Fruit fly (Drosophila melanogaster) whole organism, embryonic: ENCODE results near the gene Rpn9.

ENCODE experiments used
- Abd-B ChIP-seq: fragments of 200-800 bp; sonication (Bioruptor generic); optimal IDR thresholded peaks from 2 replicates; lab custom pipeline; 2018; ENCODE audit warnings: missing biosample characterization, mild to moderate bottlenecking, missing genetic modification characterization, moderate library complexity
- Awh ChIP-seq: fragments of 200-800 bp; sonication (Bioruptor generic); IDR thresholded peaks from 2 replicates; pipeline ENCODE4, ENCODE4 v1.3.6; 2022; ENCODE audit warnings: missing biosample characterization, missing genetic modification characterization
- Bteb2 ChIP-seq: fragments of 200-800 bp; sonication (Bioruptor generic); optimal IDR thresholded peaks from 2 replicates; lab custom pipeline; 2016; ENCODE audit warnings: missing biosample characterization, missing genetic modification characterization
- C15 ChIP-seq: fragments of 200-800 bp; sonication (Bioruptor generic); IDR thresholded peaks from 3 replicates; pipeline ENCODE4 v1.3.6; 2022; ENCODE audit warnings: missing biosample characterization, missing genetic modification characterization
- CG1024 ChIP-seq: fragments of 200-800 bp; sonication (Bioruptor generic); IDR thresholded peaks from 2 replicates; pipeline ENCODE4 v1.3.6; 2022; ENCODE audit warnings: missing biosample characterization, missing genetic modification characterization
- CG10321 ChIP-seq: fragments of 200-800 bp; sonication (Bioruptor generic); IDR thresholded peaks from 2 replicates; pipeline ENCODE4 v1.3.6; 2022; ENCODE audit warnings: missing biosample characterization, missing genetic modification characterization
- CG10979 ChIP-seq: fragments of 200-800 bp; sonication (Bioruptor generic); optimal IDR thresholded peaks from 2 replicates; lab custom pipeline; 2018; ENCODE audit warnings: missing biosample characterization, mild to moderate bottlenecking, missing genetic modification characterization, moderate library complexity
- CG11695 ChIP-seq: fragments of 200-800 bp; sonication (Bioruptor generic); IDR thresholded peaks from 3 replicates; pipeline ENCODE4 v1.3.6; 2022; ENCODE audit warnings: missing biosample characterization, missing genetic modification characterization
- CG12236 ChIP-seq: fragments of 200-800 bp; sonication (Bioruptor generic); optimal IDR thresholded peaks from 2 replicates; lab custom pipeline; 2016; ENCODE audit warnings: missing biosample characterization, missing genetic modification characterization
- CG12299 ChIP-seq: fragments of 200-800 bp; sonication (Bioruptor generic); optimal IDR thresholded peaks from 2 replicates; lab custom pipeline; 2018; ENCODE audit warnings: missing biosample characterization, mild to moderate bottlenecking, missing genetic modification characterization
- CG12391 ChIP-seq: fragments of 200-800 bp; sonication (Bioruptor generic); optimal IDR thresholded peaks from 3 replicates; lab custom pipeline; 2018; ENCODE audit warnings: missing biosample characterization, mild to moderate bottlenecking, missing genetic modification characterization, moderate library complexity
- CG14860 ChIP-seq: fragments of 200-800 bp; sonication (Bioruptor generic); IDR thresholded peaks from 3 replicates; pipeline ENCODE4 v1.3.6; 2022; ENCODE audit warnings: missing biosample characterization, missing genetic modification characterization; ENCODE audit not compliant: partially characterized antibody
- CG1529 ChIP-seq: fragments of 200-800 bp; sonication (Bioruptor generic); optimal IDR thresholded peaks from 3 replicates; lab custom pipeline; 2018; ENCODE audit warnings: missing biosample characterization, missing genetic modification characterization
- CG15514 ChIP-seq: fragments of 200-800 bp; sonication (Bioruptor generic); optimal IDR thresholded peaks from 3 replicates; lab custom pipeline; 2017; ENCODE audit warnings: missing biosample characterization, missing genetic modification characterization, mild to moderate bottlenecking, moderate library complexity, missing genetic modification reagents
- CG17361 ChIP-seq: fragments of 200-800 bp; sonication (Bioruptor generic); IDR thresholded peaks from 3 replicates; pipeline ENCODE4 v1.3.6; 2022; ENCODE audit warnings: missing biosample characterization, missing genetic modification characterization
- CG18262 ChIP-seq: fragments of 200-800 bp; optimal IDR thresholded peaks from 3 replicates; lab custom pipeline; 2019; ENCODE audit warnings: missing biosample characterization, mild to moderate bottlenecking, missing genetic modification characterization, moderate library complexity
- CG18619 ChIP-seq: fragments of 200-800 bp; sonication (Bioruptor generic); optimal IDR thresholded peaks from 3 replicates; lab custom pipeline; 2017; ENCODE audit warnings: missing biosample characterization, mild to moderate bottlenecking, missing genetic modification characterization
- CG30020 ChIP-seq: fragments of 200-800 bp; optimal IDR thresholded peaks from 2 replicates; lab custom pipeline; 2019; ENCODE audit warnings: missing biosample characterization, mild to moderate bottlenecking, missing genetic modification characterization, moderate library complexity
- CG3281 ChIP-seq: fragments of 200-800 bp; sonication (Bioruptor generic); optimal IDR thresholded peaks from 3 replicates; lab custom pipeline; 2017; ENCODE audit warnings: missing biosample characterization, mild to moderate bottlenecking, missing genetic modification characterization
- CG3407 ChIP-seq: fragments of 200-800 bp; sonication (Bioruptor generic); optimal IDR thresholded peaks from 2 replicates; lab custom pipeline; 2018; ENCODE audit warnings: missing biosample characterization, mild to moderate bottlenecking, missing genetic modification characterization
- CG4707 ChIP-seq: fragments of 200-800 bp; sonication (Bioruptor generic); optimal IDR thresholded peaks from 2 replicates; lab custom pipeline; 2018; ENCODE audit warnings: missing biosample characterization, mild to moderate bottlenecking, missing genetic modification characterization, moderate library complexity
- CG6765 ChIP-seq: fragments of 200-800 bp; sonication (Bioruptor generic); optimal IDR thresholded peaks from 3 replicates; lab custom pipeline; 2017; ENCODE audit warnings: missing biosample characterization, mild to moderate bottlenecking, missing genetic modification characterization
- CG6791 ChIP-seq: fragments of 200-800 bp; sonication (Bioruptor generic); IDR thresholded peaks from 3 replicates; pipeline ENCODE4 v1.3.6; 2022; ENCODE audit warnings: missing biosample characterization, missing genetic modification characterization; ENCODE audit not compliant: partially characterized antibody
- CG7372 ChIP-seq: fragments of 200-800 bp; sonication (Bioruptor generic); IDR thresholded peaks from 2 replicates; pipeline ENCODE4 v1.3.6; 2022; ENCODE audit warnings: missing biosample characterization, missing genetic modification characterization
- CG7556 ChIP-seq: fragments of 200-800 bp; sonication (Bioruptor generic); optimal IDR thresholded peaks from 2 replicates; lab custom pipeline; 2017; ENCODE audit warnings: missing biosample characterization, mild to moderate bottlenecking, missing genetic modification characterization
- CG7963 ChIP-seq: fragments of 200-800 bp; sonication (Bioruptor generic); IDR thresholded peaks from 3 replicates; pipeline ENCODE4 v1.3.6; 2022; ENCODE audit warnings: missing biosample characterization, missing genetic modification characterization; ENCODE audit not compliant: partially characterized antibody
- CG9609 ChIP-seq: fragments of 200-800 bp; sonication (Bioruptor generic); optimal IDR thresholded peaks from 3 replicates; lab custom pipeline; 2016; ENCODE audit warnings: missing biosample characterization, missing genetic modification characterization
- CHES-1-like ChIP-seq: fragments of 200-800 bp; sonication (Bioruptor generic); optimal IDR thresholded peaks from 2 replicates; lab custom pipeline; 2016; ENCODE audit warnings: missing biosample characterization, missing genetic modification characterization
- Dad ChIP-seq: fragments of 200-800 bp; sonication (Bioruptor generic); optimal IDR thresholded peaks from 3 replicates; lab custom pipeline; 2016; ENCODE audit warnings: missing biosample characterization, missing genetic modification characterization
- HHEX ChIP-seq: fragments of 200-800 bp; sonication (Bioruptor generic); optimal IDR thresholded peaks from 3 replicates; lab custom pipeline; 2017; ENCODE audit warnings: missing biosample characterization, mild to moderate bottlenecking, missing genetic modification characterization, missing genetic modification reagents
- Hmr ChIP-seq: fragments of 200-800 bp; sonication (Bioruptor generic); optimal IDR thresholded peaks from 3 replicates; lab custom pipeline; 2017; ENCODE audit warnings: mild to moderate bottlenecking, missing biosample characterization, missing genetic modification reagents, missing genetic modification characterization
- MBD-R2 ChIP-seq: fragments of 200-800 bp; sonication (Bioruptor generic); IDR thresholded peaks from 2 replicates; pipeline ENCODE4 v1.3.6; 2022; ENCODE audit warnings: missing biosample characterization, missing genetic modification characterization
- Myb ChIP-seq: fragments of 200-800 bp; sonication (Bioruptor generic); optimal IDR thresholded peaks from 2 replicates; lab custom pipeline; 2016; ENCODE audit warnings: missing biosample characterization, missing genetic modification characterization
- Poxn ChIP-seq: fragments of 200-800 bp; sonication (Bioruptor generic); IDR thresholded peaks from 2 replicates; pipeline ENCODE4 v1.3.6; 2022; ENCODE audit warnings: missing biosample characterization, missing genetic modification characterization
- Vsx1 ChIP-seq: fragments of 200-800 bp; sonication (Bioruptor generic); optimal IDR thresholded peaks from 2 replicates; lab custom pipeline; 2017; ENCODE audit warnings: missing biosample characterization, mild to moderate bottlenecking, missing genetic modification characterization, missing genetic modification reagents
- al ChIP-seq: fragments of 200-800 bp; sonication (Bioruptor generic); IDR thresholded peaks from 2 replicates; pipeline ENCODE4 v1.3.6; 2022; ENCODE audit warnings: missing biosample characterization, missing genetic modification characterization
- bbx ChIP-seq: fragments of 200-800 bp; sonication (Bioruptor generic); IDR thresholded peaks from 2 replicates; pipeline ENCODE4 v1.3.6; 2022; ENCODE audit warnings: missing biosample characterization, missing genetic modification characterization; ENCODE audit not compliant: partially characterized antibody
- bowl ChIP-seq: fragments of 200-800 bp; sonication (Bioruptor generic); IDR thresholded peaks from 2 replicates; pipeline ENCODE4 v1.3.6; 2022; ENCODE audit warnings: missing biosample characterization, missing genetic modification characterization
- dati ChIP-seq: fragments of 200-800 bp; sonication (Bioruptor generic); IDR thresholded peaks from 2 replicates; pipeline ENCODE4 v1.3.6; 2022; ENCODE audit warnings: missing biosample characterization, missing genetic modification characterization
- eve ChIP-seq, 2 experiments: fragments of >200 bp; optimal IDR thresholded peaks; 2 replicates each; lab custom pipeline; 2017; ENCODE audit warnings: missing biosample characterization in 2 of 2, missing genetic modification characterization in 2 of 2
- gcm2 ChIP-seq: fragments of 200-800 bp; sonication (Bioruptor generic); optimal IDR thresholded peaks from 2 replicates; lab custom pipeline; 2016; ENCODE audit warnings: missing biosample characterization, missing genetic modification characterization
- lbe ChIP-seq: fragments of 200-800 bp; sonication (Bioruptor generic); optimal IDR thresholded peaks from 2 replicates; lab custom pipeline; 2016; ENCODE audit warnings: missing biosample characterization, mild to moderate bottlenecking, missing genetic modification characterization
- peb ChIP-seq: fragments of 200-800 bp; sonication (Bioruptor generic); IDR thresholded peaks from 2 replicates; pipeline ENCODE4 v1.3.6; 2022; ENCODE audit warnings: missing biosample characterization, missing genetic modification characterization
- prd ChIP-seq, 3 experiments: fragments of >200 bp in 2 of 3; fragments of 200-800 bp in 1 of 3; sonication (Bioruptor generic) in 1 of 3; optimal IDR thresholded peaks in 2 of 3; IDR thresholded peaks in 1 of 3; 2 replicates in 2 of 3; 3 replicates in 1 of 3; pipeline versions ENCODE4 v1.3.6 to Lab custom; 2017 to 2022; ENCODE audit warnings: missing biosample characterization in 1 of 3, missing genetic modification characterization in 1 of 3
- schlank ChIP-seq: fragments of 200-800 bp; sonication (Bioruptor generic); optimal IDR thresholded peaks from 2 replicates; lab custom pipeline; 2018; ENCODE audit warnings: missing biosample characterization, mild to moderate bottlenecking, missing genetic modification characterization
- shn ChIP-seq: fragments of 200-800 bp; sonication (Bioruptor generic); optimal IDR thresholded peaks from 3 replicates; lab custom pipeline; 2016; ENCODE audit warnings: missing biosample characterization, missing genetic modification characterization
- slbo ChIP-seq: fragments of 200-800 bp; sonication (Bioruptor generic); IDR thresholded peaks from 2 replicates; pipeline ENCODE4 v1.3.6; 2022; ENCODE audit warnings: missing biosample characterization, missing genetic modification characterization
- tap ChIP-seq: fragments of 200-800 bp; optimal IDR thresholded peaks from 3 replicates; lab custom pipeline; 2019; ENCODE audit warnings: missing biosample characterization, mild to moderate bottlenecking, missing genetic modification characterization, moderate library complexity
- tll ChIP-seq, 2 experiments: fragments of 200-800 bp in 1 of 2; fragments of >200 bp in 1 of 2; sonication (Bioruptor generic) in 1 of 2; optimal IDR thresholded peaks; 2 replicates each; lab custom pipeline; 2017 to 2019; ENCODE audit warnings: missing biosample characterization in 2 of 2, missing genetic modification characterization in 2 of 2, mild to moderate bottlenecking in 1 of 2, moderate library complexity in 1 of 2
- zfh1 ChIP-seq: fragments of 200-800 bp; sonication (Bioruptor generic); IDR thresholded peaks from 3 replicates; pipeline ENCODE4 v1.3.6; 2022; ENCODE audit warnings: missing biosample characterization, missing genetic modification characterization

Rpn9 gene

DNA sequence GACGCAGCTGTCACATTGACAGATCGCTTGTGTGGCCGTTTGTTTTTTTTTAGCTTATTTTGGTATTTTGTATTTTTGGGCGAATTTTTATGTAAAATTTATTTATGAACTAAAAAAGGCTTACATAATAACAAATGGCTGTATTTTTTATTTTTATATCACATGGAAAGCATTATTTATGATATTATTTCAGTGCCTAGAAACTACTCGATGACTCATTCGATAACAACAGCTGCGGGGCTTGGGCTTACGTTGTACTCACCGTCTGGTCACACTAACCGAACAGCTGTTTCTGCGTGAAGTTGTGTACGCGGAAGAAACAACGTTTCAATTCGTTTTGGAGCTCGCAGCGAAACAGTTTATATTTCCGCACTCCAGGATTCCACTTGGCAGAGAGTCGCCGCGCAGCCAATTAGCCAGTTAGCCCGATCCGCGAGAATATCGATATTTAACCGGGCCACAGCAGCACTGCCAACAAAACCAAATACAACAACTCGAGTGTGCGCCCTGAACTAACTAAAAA lies at the start of gene Rpn9, which contains the start of gene Hmgcr (continued):
- TF ChIP-seq CG12236 (GFP tag; lab: Kevin White, UChicago) (no peak), CG7556 (no peak), CG11695 (GFP tag; lab: Robert Waterston, UW) (no peak), CG4707 (GFP tag; lab: Kevin White, UChicago) (no peak), CG12299 (peak; percentile 52), zfh1 (GFP tag; lab: Robert Waterston, UW) (no peak), Bteb2 (GFP tag; lab: Kevin White, UChicago) (no peak), CG7372 (no peak), CG10979 (tag; lab: Kevin White, UChicago) (no peak), CG17361 (GFP tag; lab: Robert Waterston, UW) (peak; percentile 41; the same call in 1 of the 3 replicates), Dad (GFP tag; lab: Kevin White, UChicago) (no peak), prd (optimal IDR thresholded peaks at IDR 0.05; lab: Kevin White, UChicago) (no peak), prd (GFP tag; IDR thresholded peaks at IDR 0.05; lab: Robert Waterston, UW) (no peak), schlank (tag; lab: Kevin White, UChicago) (no peak), MBD-R2 (GFP tag; lab: Robert Waterston, UW) (peak; percentile 73), CG6791 (no peak), CG7963 (GFP tag; lab: Robert Waterston, UW) (0 out of 3 replicates have a peak, but pooled peaks have one; percentile 22), Poxn (no peak), eve (GFP tag; optimal IDR thresholded peaks at IDR 0.05; lab: Kevin White, UChicago) (peak in 1 of 2 experiments; percentile 11), Hmr (peak; percentile 55), gcm2 (GFP tag; lab: Kevin White, UChicago) (no peak), CG3407 (GFP tag; lab: Kevin White, UChicago) (no peak), CHES-1-like (GFP tag; lab: Kevin White, UChicago) (peak; percentile 53), CG10321 (GFP tag; lab: Robert Waterston, UW) (no peak), CG12391 (peak; percentile 63), CG18619 (GFP tag; lab: Kevin White, UChicago) (no peak), bowl (no peak), Myb (GFP tag; lab: Kevin White, UChicago) (no peak), tap (no peak), CG14860 (GFP tag; lab: Robert Waterston, UW) (no peak), CG9609 (GFP tag; lab: Kevin White, UChicago) (no peak), slbo (no peak; the same call in 1 of the 2 replicates), CG6765 (GFP tag; lab: Kevin White, UChicago) (peak; percentile 15), CG3281 (GFP tag; lab: Kevin White, UChicago) (peak; percentile 2), Awh (GFP tag; lab: Robert Waterston, UW) (peak; percentile 34; the same call in 1 of the 2 replicates), C15 (GFP tag; lab: Robert Waterston, UW) (no peak), bbx (GFP tag; lab: Robert Waterston, UW) (peak; percentile 67; the same call in 1 of the 2 replicates), lbe (GFP tag; lab: Kevin White, UChicago) (no peak), peb (GFP tag; lab: Robert Waterston, UW) (no peak), dati (GFP tag; lab: Robert Waterston, UW) (no peak), Abd-B (GFP tag; lab: Kevin White, UChicago) (no peak), Vsx1 (GFP tag; lab: Kevin White, UChicago) (peak; percentile 68), al (GFP tag; lab: Robert Waterston, UW) (no peak), HHEX (GFP tag; lab: Kevin White, UChicago) (no peak), CG18262 (peak; percentile 24), CG1024 (no peak), CG30020 (tag; lab: Kevin White, UChicago) (peak; percentile 20), shn (GFP tag; lab: Kevin White, UChicago) (peak; percentile 27), CG15514 (GFP tag; lab: Kevin White, UChicago) (peak; percentile 67), tll (GFP tag; optimal IDR thresholded peaks at IDR 0.05; lab: Kevin White, UChicago) (peak in 1 of 2 experiments; percentile 29), CG1529 (GFP tag; lab: Kevin White, UChicago) (no peak)
